Fruit fly (Drosophila melanogaster): Measurements from ENCODE around the gene fkh.

- TF ChIP-seq Hr78 (GFP tag; optimal IDR thresholded peaks at IDR 0.05): no peak
- TF ChIP-seq woc (GFP tag; optimal IDR thresholded peaks at IDR 0.05): no peak
Observed at dm6 chr3R:28630861-28631260, 45.8 kb upstream of the fkh start.
